Fruit fly (Drosophila melanogaster): Measurements from ENCODE around the gene CG4041.

The CG4041 gene

DNA sequence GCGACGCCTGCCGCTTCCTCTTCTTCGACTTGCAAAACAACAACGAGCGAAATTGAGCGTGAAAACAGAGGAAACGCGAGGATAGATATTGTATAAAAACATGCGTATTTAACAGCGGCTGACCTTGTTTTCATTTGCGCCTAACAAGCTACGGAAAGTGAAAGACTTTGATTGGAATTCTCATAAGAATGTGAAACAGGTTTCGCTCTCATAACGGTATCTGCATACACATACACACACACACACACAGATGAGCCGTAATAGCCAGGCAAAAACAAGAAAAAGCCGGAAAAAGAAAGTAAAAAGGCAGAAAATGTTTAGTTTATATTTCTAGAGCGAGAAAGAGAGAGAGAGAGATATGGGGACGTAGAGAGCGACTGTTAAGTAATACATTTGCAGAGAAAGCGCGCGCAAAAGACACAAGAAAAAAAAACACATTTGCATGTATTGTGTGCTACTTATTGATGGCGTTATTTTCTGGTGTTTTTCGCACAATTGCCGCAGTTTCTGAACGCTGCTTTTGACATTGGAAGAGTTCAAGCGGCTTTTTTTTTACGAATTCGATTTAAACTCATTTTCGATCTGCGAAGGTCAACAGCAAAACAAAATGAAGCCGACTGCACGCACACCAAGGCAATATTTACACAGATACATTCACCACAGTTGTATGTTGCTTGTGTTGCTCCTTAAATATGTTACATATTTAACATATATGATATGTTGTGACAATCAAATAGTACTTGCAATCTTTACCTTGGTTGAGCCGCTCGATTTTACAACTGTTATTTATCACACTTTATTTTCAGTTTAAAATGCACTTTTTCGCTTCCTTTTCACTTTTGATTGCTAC is 19.2 kb upstream of the CG4041 start:
- TF ChIP-seq psq (optimal IDR thresholded peaks at IDR 0.05) (peak; percentile 7), Myc (optimal IDR thresholded peaks at IDR 0.05) (no peak), insv (optimal IDR thresholded peaks at IDR 0.05) (no peak), ttk (optimal IDR thresholded peaks at IDR 0.05) (no peak)

- TF ChIP-seq Myc (optimal IDR thresholded peaks at IDR 0.05) (no peak), h (optimal IDR thresholded peaks at IDR 0.05) (no peak), Sin3A (optimal IDR thresholded peaks at IDR 0.05) (no peak), psq (optimal IDR thresholded peaks at IDR 0.05) (no peak), insv (optimal IDR thresholded peaks at IDR 0.05) (no peak), ttk (optimal IDR thresholded peaks at IDR 0.05) (no peak)
These were observed 18.0 kb upstream of the CG4041 start for dm6 chrX:4935979-4936843.

- no peak for TF ChIP-seq h (optimal IDR thresholded peaks at IDR 0.05)
- TF ChIP-seq Sin3A (optimal IDR thresholded peaks at IDR 0.05): no peak
- no peak for TF ChIP-seq insv (optimal IDR thresholded peaks at IDR 0.05)
- no peak for TF ChIP-seq ttk (optimal IDR thresholded peaks at IDR 0.05)
- TF ChIP-seq psq (optimal IDR thresholded peaks at IDR 0.05): no peak
- no peak for TF ChIP-seq Myc (optimal IDR thresholded peaks at IDR 0.05)
These were observed 12.8 kb upstream of the CG4041 start for dm6 chrX:4931048-4931447.

- TF ChIP-seq psq (optimal IDR thresholded peaks at IDR 0.05): no peak
- no peak for TF ChIP-seq Myc (optimal IDR thresholded peaks at IDR 0.05)
- no peak for TF ChIP-seq ttk (optimal IDR thresholded peaks at IDR 0.05)
- no peak for TF ChIP-seq Sin3A (optimal IDR thresholded peaks at IDR 0.05)
- no peak for TF ChIP-seq h (optimal IDR thresholded peaks at IDR 0.05)
- no peak for TF ChIP-seq insv (optimal IDR thresholded peaks at IDR 0.05)
These were observed 12.1 kb upstream of the CG4041 start for dm6 chrX:4930100-4931010.

dm6 chrX:4919040-4919881 is 1.0 kb upstream of the CG4041 start:
- TF ChIP-seq ttk (optimal IDR thresholded peaks at IDR 0.05) (no peak), Myc (optimal IDR thresholded peaks at IDR 0.05) (no peak), insv (optimal IDR thresholded peaks at IDR 0.05) (no peak), h (optimal IDR thresholded peaks at IDR 0.05) (no peak), psq (optimal IDR thresholded peaks at IDR 0.05) (no peak), Sin3A (optimal IDR thresholded peaks at IDR 0.05) (no peak)

dm6 chrX:4912370-4912769 is 5.9 kb downstream of the CG4041 start:
- no peak for TF ChIP-seq Myc (optimal IDR thresholded peaks at IDR 0.05)
- no peak for TF ChIP-seq insv (optimal IDR thresholded peaks at IDR 0.05)
- no peak for TF ChIP-seq ttk (optimal IDR thresholded peaks at IDR 0.05)
- TF ChIP-seq h (optimal IDR thresholded peaks at IDR 0.05): no peak
- no peak for TF ChIP-seq Sin3A (optimal IDR thresholded peaks at IDR 0.05)
- no peak for TF ChIP-seq psq (optimal IDR thresholded peaks at IDR 0.05)

- TF ChIP-seq insv (optimal IDR thresholded peaks at IDR 0.05): no peak
- no peak for TF ChIP-seq Sin3A (optimal IDR thresholded peaks at IDR 0.05)
- TF ChIP-seq psq (optimal IDR thresholded peaks at IDR 0.05): peak; percentile 44
- no peak for TF ChIP-seq Myc (optimal IDR thresholded peaks at IDR 0.05)
These were observed 6.4 kb downstream of the CG4041 start for dm6 chrX:4911765-4912245.

dm6 chrX:4911060-4911459 is 7.2 kb downstream of the CG4041 start:
- TF ChIP-seq ttk (optimal IDR thresholded peaks at IDR 0.05) (no peak), psq (optimal IDR thresholded peaks at IDR 0.05) (no peak), insv (optimal IDR thresholded peaks at IDR 0.05) (no peak)

- TF ChIP-seq h (optimal IDR thresholded peaks at IDR 0.05) (no peak), psq (optimal IDR thresholded peaks at IDR 0.05) (peak; percentile 75)
These were observed 8.1 kb downstream of the CG4041 start for dm6 chrX:4909938-4910778.

- TF ChIP-seq Sin3A (optimal IDR thresholded peaks at IDR 0.05) (no peak), psq (optimal IDR thresholded peaks at IDR 0.05) (peak; percentile 1)
These were observed 9.3 kb downstream of the CG4041 start, which contains the start of gene CG32772 for dm6 chrX:4908926-4909432. Gene CG32772, plus strand, starts transcription at chrX:4909102.
